ENCODE assay signal across 1 fruit fly cellular context in genomic region chr3R:13065180-13065757, dm6.
A peak's percentile ranks its signal among the peaks of the same experiment; 100 is the strongest.
TF ChIP-seq lines count a peak whose summit lies in the region.

No protein-coding gene starts in this region.

TF ChIP-seq in whole organism, embryonic, 481 proteins besides CTCF, POLR2A, EP300 and RAD21 (continued from another document):
- TF ChIP-seq row (GFP tag; IDR thresholded peaks at IDR 0.05; lab: Robert Waterston, UW) (peak; percentile 71), CG17612 (GFP tag; IDR thresholded peaks at IDR 0.05; lab: Robert Waterston, UW) (no peak), CG12155 (GFP tag; optimal IDR thresholded peaks at IDR 0.05; lab: Kevin White, UChicago) (no peak), Nf-YB (GFP tag; optimal IDR thresholded peaks at IDR 0.05; lab: Kevin White, UChicago) (peak; percentile 94), az2 (GFP tag; optimal IDR thresholded peaks at IDR 0.05; lab: Kevin White, UChicago) (no peak), pb (GFP tag; optimal IDR thresholded peaks at IDR 0.05; lab: Kevin White, UChicago) (no peak), Ets97D (GFP tag; optimal IDR thresholded peaks at IDR 0.05; lab: Kevin White, UChicago) (no peak), yki (optimal IDR thresholded peaks at IDR 0.05; lab: Kevin White, UChicago) (peak; percentile 6), prd (optimal IDR thresholded peaks at IDR 0.05; lab: Kevin White, UChicago) (no peak), prd (GFP tag; IDR thresholded peaks at IDR 0.05; lab: Robert Waterston, UW) (no peak), run (tag; optimal IDR thresholded peaks at IDR 0.05; lab: Kevin White, UChicago) (no peak), CG12744 (GFP tag; optimal IDR thresholded peaks at IDR 0.05; lab: Kevin White, UChicago) (no peak), bbx (GFP tag; IDR thresholded peaks at IDR 0.05; lab: Robert Waterston, UW; ENCODE audit: partially characterized antibody) (peak; percentile 40; the same call in 1 of the 2 replicates), br (optimal IDR thresholded peaks at IDR 0.05; lab: Kevin White, UChicago) (no peak), gro (GFP tag; optimal IDR thresholded peaks at IDR 0.05; lab: Kevin White, UChicago) (no peak), CG7357 (GFP tag; IDR thresholded peaks at IDR 0.05; lab: Robert Waterston, UW) (no peak), exex (tag; optimal IDR thresholded peaks at IDR 0.05; lab: Kevin White, UChicago) (no peak), CG7963 (GFP tag; IDR thresholded peaks at IDR 0.05; lab: Robert Waterston, UW; ENCODE audit: partially characterized antibody) (peak; percentile 44; the same call in 1 of the 3 replicates), zen (tag; optimal IDR thresholded peaks at IDR 0.05; lab: Kevin White, UChicago) (peak; percentile 69), crol (GFP tag; IDR thresholded peaks at IDR 0.05; lab: Robert Waterston, UW) (peak; percentile 37; the same call in 1 of the 2 replicates)
